Worm (Caenorhabditis elegans) whole organism, mixed stage, embryonic: ENCODE data around the gene toca-1.

ENCODE experiments used
- ceh-39 ChIP-seq: fragments of 150-350 bp; optimal IDR thresholded peaks from 2 replicates; lab custom pipeline; 2014; ENCODE audit warnings: missing biosample characterization, missing genetic modification characterization
- drap-1 ChIP-seq: fragments of 200-800 bp; sonication (Bioruptor generic); optimal IDR thresholded peaks from 3 replicates; lab custom pipeline; 2018; ENCODE audit warnings: mild to moderate bottlenecking, missing genetic modification characterization, missing compliant biosample characterization
- ham-2 ChIP-seq: fragments of 200-800 bp; sonication (Bioruptor generic); optimal IDR thresholded peaks from 2 replicates; lab custom pipeline; 2018; ENCODE audit warnings: mild to moderate bottlenecking, missing genetic modification characterization, missing compliant biosample characterization
- lsy-2 ChIP-seq: fragments of 150-350 bp; optimal IDR thresholded peaks from 2 replicates; lab custom pipeline; 2014; ENCODE audit warnings: missing biosample characterization, missing genetic modification characterization
- mep-1 ChIP-seq: fragments of 150-350 bp; optimal IDR thresholded peaks from 2 replicates; lab custom pipeline; 2017; ENCODE audit warnings: missing biosample characterization, missing genetic modification reagents, missing genetic modification characterization, inconsistent platforms
- nhr-12 ChIP-seq: fragments of 150-350 bp; optimal IDR thresholded peaks from 2 replicates; lab custom pipeline; 2014; ENCODE audit warnings: missing biosample characterization, missing genetic modification characterization
- nhr-237 ChIP-seq: fragments of 150-350 bp; optimal IDR thresholded peaks from 2 replicates; lab custom pipeline; 2014; ENCODE audit warnings: missing biosample characterization, missing genetic modification characterization
- nhr-76 ChIP-seq: sonication (generic microtip); optimal IDR thresholded peaks from 2 replicates; lab custom pipeline; 2017; ENCODE audit warnings: missing biosample characterization, missing genetic modification characterization
- pha-4 ChIP-seq: fragments of 150-350 bp; optimal IDR thresholded peaks from 2 replicates; lab custom pipeline; 2018; ENCODE audit warnings: missing biosample characterization, missing genetic modification reagents, missing genetic modification characterization
- sem-2 ChIP-seq: fragments of 200-800 bp; sonication (Bioruptor generic); optimal IDR thresholded peaks from 2 replicates; lab custom pipeline; 2018; ENCODE audit warnings: mild to moderate bottlenecking, missing genetic modification characterization, missing compliant biosample characterization
- snpc-4 ChIP-seq: fragments of 150-350 bp; optimal IDR thresholded peaks from 2 replicates; lab custom pipeline; 2014; ENCODE audit warnings: missing biosample characterization, missing genetic modification characterization
- tbx-8 ChIP-seq: fragments of 200-800 bp; sonication (Bioruptor generic); optimal IDR thresholded peaks from 2 replicates; lab custom pipeline; 2018; ENCODE audit warnings: mild to moderate bottlenecking, missing genetic modification characterization, moderate library complexity, missing compliant biosample characterization
- ztf-11 ChIP-seq: fragments of 150-350 bp; optimal IDR thresholded peaks from 2 replicates; lab custom pipeline; 2014; ENCODE audit warnings: missing biosample characterization, missing genetic modification characterization

DNA sequence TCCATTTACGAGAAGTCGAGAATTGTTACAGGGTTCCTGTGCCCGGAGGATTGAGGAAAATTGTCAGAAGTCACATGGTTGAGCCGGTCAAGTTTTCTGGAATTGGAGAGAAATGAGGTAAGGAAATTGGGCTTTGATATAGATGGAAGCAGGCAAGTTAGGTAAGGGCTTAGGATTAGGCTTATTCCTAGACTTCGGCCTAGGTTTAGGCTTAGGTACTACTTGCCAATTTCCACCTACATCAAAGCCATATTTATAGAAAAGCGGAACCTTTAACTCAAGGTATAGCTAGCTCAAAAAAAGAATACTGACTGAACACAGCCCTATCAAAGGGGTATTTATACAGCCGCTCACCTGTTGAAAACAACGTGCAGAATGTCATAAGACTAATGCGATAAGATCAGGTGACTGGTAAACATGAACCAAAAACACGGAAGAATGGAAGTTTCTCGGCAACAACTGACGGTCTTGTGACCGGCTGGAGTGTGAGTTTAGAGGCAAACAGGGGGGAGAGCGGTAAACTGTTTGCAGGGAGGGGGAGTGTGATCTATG is 16.7 kb downstream of the toca-1 start:
- TF ChIP-seq ceh-39 (tag; lab: Kevin White, UChicago) = no peak
- no peak for TF ChIP-seq nhr-237 (tag; lab: Kevin White, UChicago)
- no peak for TF ChIP-seq sem-2
- no peak for TF ChIP-seq mep-1 (tag; lab: Kevin White, UChicago)
- TF ChIP-seq lsy-2 (tag; lab: Kevin White, UChicago) = no peak
- no peak for TF ChIP-seq snpc-4 (tag; lab: Kevin White, UChicago)
- no peak for TF ChIP-seq pha-4 (tag; lab: Kevin White, UChicago)
- TF ChIP-seq tbx-8 (GFP tag; lab: Kevin White, UChicago) = no peak
- TF ChIP-seq nhr-76 (tag; lab: Kevin White, UChicago) = no peak
- no peak for TF ChIP-seq ztf-11 (tag; lab: Kevin White, UChicago)
- no peak for TF ChIP-seq nhr-12
- no peak for TF ChIP-seq ham-2 (GFP tag; lab: Kevin White, UChicago)
- TF ChIP-seq drap-1 (GFP tag; lab: Kevin White, UChicago) = no peak
